Worm (Caenorhabditis elegans) whole organism, L3 larva: ENCODE measurements around the gene cank-26.

Source experiments
- R02D3.7 ChIP-seq: fragments of 150-350 bp; optimal IDR thresholded peaks from 2 replicates; lab custom pipeline; 2014; ENCODE audit warnings: missing biosample characterization, missing genetic modification characterization
- ceh-16 ChIP-seq: sonication (generic microtip); optimal IDR thresholded peaks from 2 replicates; lab custom pipeline; 2017; ENCODE audit warnings: missing biosample characterization, missing genetic modification characterization
- ceh-28 ChIP-seq: fragments of 150-350 bp; optimal IDR thresholded peaks from 2 replicates; lab custom pipeline; 2014; ENCODE audit warnings: missing biosample characterization, missing genetic modification reagents, missing genetic modification characterization
- ceh-82 ChIP-seq: fragments of 150-350 bp; optimal IDR thresholded peaks from 2 replicates; lab custom pipeline; 2014; ENCODE audit warnings: missing biosample characterization, missing genetic modification characterization
- ceh-9 ChIP-seq: sonication (generic microtip); optimal IDR thresholded peaks from 2 replicates; lab custom pipeline; 2018; ENCODE audit warnings: missing biosample characterization, missing genetic modification characterization
- egl-27 ChIP-seq: sonication (generic microtip); optimal IDR thresholded peaks from 4 replicates; lab custom pipeline; 2017; ENCODE audit warnings: missing biosample characterization, missing genetic modification reagents, missing genetic modification characterization
- elt-2 ChIP-seq: sonication (generic microtip); optimal IDR thresholded peaks from 2 replicates; lab custom pipeline; 2016; ENCODE audit warnings: missing genetic modification reagents, mild to moderate bottlenecking, missing genetic modification characterization, missing compliant biosample characterization
- elt-3 ChIP-seq, 3 experiments: fragments of 150-350 bp in 1 of 3; sonication (generic microtip) in 2 of 3; optimal IDR thresholded peaks; 2 replicates in 2 of 3; 4 replicates in 1 of 3; lab custom pipeline; 2014 to 2017; ENCODE audit warnings: missing biosample characterization in 3 of 3, missing genetic modification characterization in 3 of 3
- eor-1 ChIP-seq, 2 experiments: fragments of 150-350 bp; optimal IDR thresholded peaks; 2 replicates each; lab custom pipeline; 2014 to 2018; ENCODE audit warnings: missing biosample characterization in 2 of 2, missing genetic modification characterization in 2 of 2
- fkh-10 ChIP-seq: sonication (generic microtip); optimal IDR thresholded peaks from 2 replicates; lab custom pipeline; 2017; ENCODE audit warnings: missing biosample characterization, missing genetic modification reagents, missing genetic modification characterization
- fkh-2 ChIP-seq: fragments of 150-350 bp; optimal IDR thresholded peaks from 2 replicates; lab custom pipeline; 2014; ENCODE audit warnings: missing biosample characterization, missing genetic modification reagents, missing genetic modification characterization
- fos-1 ChIP-seq: fragments of 150-350 bp; optimal IDR thresholded peaks from 2 replicates; lab custom pipeline; 2014; ENCODE audit warnings: missing biosample characterization, missing genetic modification characterization
- hmg-11 ChIP-seq: sonication (generic microtip); optimal IDR thresholded peaks from 2 replicates; lab custom pipeline; 2016; ENCODE audit warnings: missing genetic modification characterization, missing compliant biosample characterization
- jun-1 ChIP-seq: fragments of 150-350 bp; optimal IDR thresholded peaks from 2 replicates; lab custom pipeline; 2014; ENCODE audit warnings: missing biosample characterization, missing genetic modification reagents, missing genetic modification characterization
- lsy-12 ChIP-seq: sonication (generic microtip); optimal IDR thresholded peaks from 2 replicates; lab custom pipeline; 2016; ENCODE audit warnings: mild to moderate bottlenecking, missing genetic modification characterization, missing compliant biosample characterization
- mml-1 ChIP-seq: fragments of 150-350 bp; sonication (generic microtip); optimal IDR thresholded peaks from 3 replicates; lab custom pipeline; 2014; ENCODE audit warnings: missing biosample characterization, missing genetic modification characterization
- nfya-1 ChIP-seq: sonication (generic microtip); optimal IDR thresholded peaks from 2 replicates; lab custom pipeline; 2017; ENCODE audit warnings: missing genetic modification characterization, mild to moderate bottlenecking, missing compliant biosample characterization, antibody characterized with exemption, moderate library complexity; ENCODE audit not compliant: insufficient read depth
- nhr-23 ChIP-seq: fragments of 150-350 bp; optimal IDR thresholded peaks from 2 replicates; lab custom pipeline; 2014; ENCODE audit warnings: missing biosample characterization, missing genetic modification reagents, missing genetic modification characterization
- nhr-237 ChIP-seq: fragments of 150-350 bp; optimal IDR thresholded peaks from 2 replicates; lab custom pipeline; 2014; ENCODE audit warnings: missing biosample characterization, missing genetic modification characterization
- nhr-25 ChIP-seq: sonication (generic microtip); optimal IDR thresholded peaks from 2 replicates; lab custom pipeline; 2017; ENCODE audit warnings: missing biosample characterization, missing genetic modification characterization
- nhr-28 ChIP-seq: fragments of 150-350 bp; optimal IDR thresholded peaks from 2 replicates; lab custom pipeline; 2014; ENCODE audit warnings: missing biosample characterization, missing genetic modification characterization
- pha-4 ChIP-seq: fragments of 150-350 bp; optimal IDR thresholded peaks from 2 replicates; lab custom pipeline; 2014; ENCODE audit warnings: missing biosample characterization, missing genetic modification reagents, missing genetic modification characterization
- pqm-1 ChIP-seq: fragments of 150-350 bp; optimal IDR thresholded peaks from 2 replicates; lab custom pipeline; 2017; ENCODE audit warnings: missing biosample characterization, missing genetic modification characterization, inconsistent platforms
- sea-2 ChIP-seq: fragments of 150-350 bp; sonication (generic microtip); optimal IDR thresholded peaks from 4 replicates; lab custom pipeline; 2014; ENCODE audit warnings: missing biosample characterization, missing genetic modification reagents, missing genetic modification characterization
- skn-1 ChIP-seq: fragments of 150-350 bp; optimal IDR thresholded peaks from 2 replicates; lab custom pipeline; 2014; ENCODE audit warnings: missing biosample characterization, missing genetic modification characterization
- snpc-4 ChIP-seq: fragments of 150-350 bp; optimal IDR thresholded peaks from 2 replicates; lab custom pipeline; 2014; ENCODE audit warnings: missing biosample characterization, missing genetic modification characterization
- unc-39 ChIP-seq: sonication (generic microtip); optimal IDR thresholded peaks from 4 replicates; lab custom pipeline; 2017; ENCODE audit warnings: missing biosample characterization, missing genetic modification characterization
- zag-1 ChIP-seq: fragments of 150-350 bp; optimal IDR thresholded peaks from 2 replicates; lab custom pipeline; 2014; ENCODE audit warnings: missing biosample characterization, missing genetic modification characterization

cank-26 gene

DNA sequence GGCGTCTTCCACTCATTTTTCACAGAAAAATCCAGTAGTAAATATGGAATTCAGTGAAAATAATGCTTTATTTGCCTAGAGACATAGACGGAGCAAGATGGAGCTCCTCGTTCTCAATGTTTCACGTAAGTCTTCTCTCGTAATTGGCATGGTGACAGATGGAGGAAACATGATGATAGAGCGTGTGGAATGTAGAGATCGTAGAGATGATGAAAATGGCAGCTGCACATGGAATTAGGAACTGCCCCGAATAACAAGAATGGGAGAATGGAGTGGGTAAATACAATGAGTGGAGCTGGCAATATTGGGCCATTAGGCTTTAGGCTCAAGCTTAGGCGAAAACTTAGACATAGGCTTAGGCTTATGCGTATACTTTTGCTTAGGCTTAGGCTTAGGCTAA lies at the start of gene cank-26:
TSS of gene cank-26 (minus strand) at position 113 of the 400 bp plus-strand sequence.
- no peak for TF ChIP-seq ceh-82 (tag; lab: Kevin White, UChicago)

ce11 chrII:4018617-4019016 lies 43.8 kb upstream of the cank-26 start, which contains the start of gene K07D4.6:
Gene K07D4.6 (minus strand): TSS chrII:4018717.
- no peak for TF ChIP-seq sea-2 (GFP tag; lab: Kevin White, UChicago)

- TF ChIP-seq lsy-12 (tag; lab: Kevin White, UChicago) (no peak), elt-2 (tag; lab: Kevin White, UChicago) (peak; percentile 29)
Observed at ce11 chrII:4011518-4011917, 36.7 kb upstream of the cank-26 start.

DNA sequence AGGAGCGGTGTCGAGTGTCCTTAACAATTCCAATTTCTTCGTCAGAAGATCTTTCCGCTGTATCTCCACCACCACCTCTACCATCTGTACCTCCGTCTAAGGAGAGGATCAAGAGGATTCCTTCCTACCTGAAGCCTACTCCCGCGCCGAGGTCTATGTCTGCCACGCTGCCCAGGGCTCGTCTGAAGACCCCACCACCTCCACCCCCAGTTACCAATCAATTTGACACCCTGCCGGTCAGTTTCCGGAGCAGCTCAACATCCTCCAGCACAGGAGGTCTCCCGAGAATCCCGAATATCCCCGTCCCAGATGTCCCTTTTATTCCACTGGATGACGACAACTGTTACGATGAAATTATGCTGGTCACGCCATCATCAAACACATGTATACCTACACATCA lies 33.1 kb upstream of the cank-26 start:
- TF ChIP-seq nhr-23 (tag; lab: Kevin White, UChicago) (no peak), zag-1 (tag; lab: Kevin White, UChicago) (no peak), R02D3.7 (tag; lab: Kevin White, UChicago) (no peak), ceh-9 (tag; lab: Kevin White, UChicago) (no peak), elt-3 (tag; optimal IDR thresholded peaks at IDR 0.05; lab: Kevin White, UChicago) (no peak), hmg-11 (tag; lab: Kevin White, UChicago) (no peak), ceh-28 (tag; lab: Kevin White, UChicago) (no peak), fos-1 (tag; lab: Kevin White, UChicago) (no peak), eor-1 (tag; optimal IDR thresholded peaks at IDR 0.05; lab: Kevin White, UChicago) (no peak), nhr-25 (tag; lab: Kevin White, UChicago) (no peak)
- TF ChIP-seq, all 47 proteins: peak for 0

DNA sequence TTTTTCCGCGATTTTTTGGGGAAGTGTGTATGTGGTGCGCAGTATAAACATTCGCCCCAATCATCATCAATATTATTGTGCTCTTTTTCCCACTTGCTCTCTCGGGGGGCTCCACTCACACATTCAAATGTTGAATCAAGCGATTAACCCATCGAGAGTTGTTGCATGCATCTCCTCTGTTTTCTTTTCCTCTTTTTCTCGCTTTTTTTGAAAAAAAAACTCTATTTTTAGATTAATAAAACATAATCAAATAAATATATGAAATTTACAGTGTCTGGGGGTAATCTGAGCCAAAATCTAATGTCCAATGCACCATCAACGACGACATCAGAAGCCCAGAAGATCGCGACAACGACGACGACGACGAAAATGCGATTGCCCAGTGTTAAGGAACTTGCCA lies 29.7 kb upstream of the cank-26 start, which contains the start of gene ephx-1:
TSS of gene ephx-1 (plus strand) at position 301 of the 400 bp plus-strand sequence.
- no peak for TF ChIP-seq nhr-23 (tag; lab: Kevin White, UChicago)
- peak; percentile 19 for TF ChIP-seq pha-4 (tag; lab: Kevin White, UChicago)

ce11 chrII:4002134-4002533 lies 27.3 kb upstream of the cank-26 start:
- TF ChIP-seq zag-1 (tag; lab: Kevin White, UChicago) (no peak), skn-1 (tag; lab: Kevin White, UChicago) (no peak), fkh-10 (GFP tag; lab: Kevin White, UChicago) (no peak), ceh-28 (tag; lab: Kevin White, UChicago) (no peak), nhr-28 (tag; lab: Kevin White, UChicago) (no peak), nfya-1 (tag; lab: Kevin White, UChicago) (no peak), fos-1 (tag; lab: Kevin White, UChicago) (no peak), egl-27 (no peak), pqm-1 (no peak), elt-3 (tag; optimal IDR thresholded peaks at IDR 0.05; lab: Kevin White, UChicago) (no peak), jun-1 (tag; lab: Kevin White, UChicago) (no peak)

DNA sequence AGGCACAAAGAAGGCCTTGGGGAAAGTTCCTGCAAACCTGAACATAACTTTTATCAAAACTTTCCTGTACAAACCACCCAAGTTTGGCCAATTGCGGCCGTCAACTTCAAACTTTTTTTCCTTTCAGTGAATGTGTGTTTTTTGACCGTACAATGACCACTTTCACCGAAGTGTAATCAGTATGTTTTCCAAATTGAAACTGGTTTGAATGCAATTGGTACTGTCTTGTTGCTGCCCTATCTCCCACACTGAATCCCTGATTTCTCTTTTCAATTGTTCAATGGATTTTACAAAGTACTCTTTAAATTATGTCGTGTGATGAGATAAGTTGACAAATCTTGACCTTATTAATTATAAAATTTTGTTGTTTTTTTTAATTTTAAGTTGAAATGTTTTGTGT lies 25.6 kb upstream of the cank-26 start:
- TF ChIP-seq fkh-2 (tag; lab: Kevin White, UChicago) (no peak), nhr-28 (tag; lab: Kevin White, UChicago) (no peak), pqm-1 (no peak), snpc-4 (tag; lab: Kevin White, UChicago) (no peak), lsy-12 (tag; lab: Kevin White, UChicago) (no peak), mml-1 (no peak), nhr-25 (tag; lab: Kevin White, UChicago) (no peak), unc-39 (no peak), ceh-16 (tag; lab: Kevin White, UChicago) (no peak), ceh-82 (tag; lab: Kevin White, UChicago) (no peak), zag-1 (tag; lab: Kevin White, UChicago) (no peak), nhr-237 (tag; lab: Kevin White, UChicago) (no peak)
